Worm (Caenorhabditis elegans) whole organism, L4 larva: ENCODE results near the gene gcy-33.

Experiments used
- F37D6.2 ChIP-seq: sonication (generic microtip); optimal IDR thresholded peaks from 2 replicates; lab custom pipeline; 2016; ENCODE audit warnings: mild to moderate bottlenecking, missing genetic modification characterization, missing compliant biosample characterization
- T20F7.1 ChIP-seq: fragments of 200-800 bp; sonication (Bioruptor generic); optimal IDR thresholded peaks from 2 replicates; lab custom pipeline; 2018; ENCODE audit warnings: mild to moderate bottlenecking, missing genetic modification characterization, missing compliant biosample characterization
- Y105C5A.15 ChIP-seq: fragments of 200-800 bp; sonication (Bioruptor generic); IDR thresholded peaks from 2 replicates; pipeline ENCODE4 v1.3.6; 2022; ENCODE audit warnings: missing genetic modification characterization, missing compliant biosample characterization
- aha-1 ChIP-seq: fragments of 150-350 bp; peaks from one replicate; lab custom pipeline; 2014; ENCODE audit warnings: missing biosample characterization, missing genetic modification characterization
- ama-1 ChIP-seq: fragments of 150-350 bp; optimal IDR thresholded peaks from 2 replicates; lab custom pipeline; 2014; ENCODE audit warnings: inconsistent platforms, mixed read lengths
- ceh-20 ChIP-seq: fragments of 200-800 bp; sonication (Bioruptor generic); IDR thresholded peaks from 2 replicates; pipeline ENCODE4 v1.3.6; 2022; ENCODE audit warnings: missing genetic modification reagents, missing genetic modification characterization, missing compliant biosample characterization
- ceh-32 ChIP-seq: sonication (generic microtip); optimal IDR thresholded peaks from 2 replicates; lab custom pipeline; 2016; ENCODE audit warnings: mild to moderate bottlenecking, missing genetic modification characterization, missing compliant biosample characterization; ENCODE audit not compliant: poor library complexity
- ceh-44 ChIP-seq: fragments of 200-800 bp; sonication (Bioruptor generic); IDR thresholded peaks from 2 replicates; pipeline ENCODE4 v1.3.6; 2022; ENCODE audit warnings: missing genetic modification reagents, missing genetic modification characterization, missing compliant biosample characterization
- ces-1 ChIP-seq: fragments of 150-350 bp; sonication (generic microtip); optimal IDR thresholded peaks from 4 replicates; lab custom pipeline; 2014; ENCODE audit warnings: missing biosample characterization, missing genetic modification reagents, missing genetic modification characterization
- ctbp-1 ChIP-seq: fragments of 200-800 bp; sonication (Bioruptor generic); IDR thresholded peaks from 2 replicates; pipeline ENCODE4 v1.3.6; 2022; ENCODE audit warnings: missing genetic modification reagents, missing genetic modification characterization, missing compliant biosample characterization
- daf-16 ChIP-seq, 3 experiments: sonication (generic microtip); optimal IDR thresholded peaks; 2 replicates each; lab custom pipeline; 2016 to 2017; ENCODE audit warnings: missing genetic modification characterization in 3 of 3, missing genetic modification reagents in 3 of 3, mild to moderate bottlenecking in 2 of 3, missing compliant biosample characterization in 2 of 3, missing biosample characterization in 1 of 3, moderate library complexity in 1 of 3
- daf-8 ChIP-seq: fragments of 200-800 bp; sonication (Bioruptor generic); IDR thresholded peaks from 2 replicates; pipeline ENCODE4 v1.3.6; 2022; ENCODE audit warnings: missing genetic modification characterization, missing compliant biosample characterization
- dpl-1 ChIP-seq: fragments of 150-350 bp; optimal IDR thresholded peaks from 2 replicates; lab custom pipeline; 2014; ENCODE audit warnings: missing biosample characterization, missing genetic modification reagents, missing genetic modification characterization
- egl-43 ChIP-seq: fragments of 200-800 bp; sonication (Bioruptor generic); IDR thresholded peaks from 2 replicates; pipeline ENCODE4 v1.3.6; 2022; ENCODE audit warnings: missing genetic modification reagents, missing genetic modification characterization, missing compliant biosample characterization
- fkh-10 ChIP-seq: fragments of 150-350 bp; optimal IDR thresholded peaks from 2 replicates; lab custom pipeline; 2014; ENCODE audit warnings: missing biosample characterization, missing genetic modification reagents, missing genetic modification characterization
- gei-8 ChIP-seq: fragments of 200-800 bp; sonication (Bioruptor generic); optimal IDR thresholded peaks from 2 replicates; lab custom pipeline; 2018; ENCODE audit warnings: mild to moderate bottlenecking, missing genetic modification characterization, missing compliant biosample characterization
- hif-1 ChIP-seq, 2 experiments: sonication (generic microtip); optimal IDR thresholded peaks; 2 replicates each; lab custom pipeline; 2016 to 2017; ENCODE audit warnings: missing compliant biosample characterization in 2 of 2, missing genetic modification characterization in 2 of 2, missing genetic modification reagents in 2 of 2, missing genotype in 2 of 2, mild to moderate bottlenecking in 1 of 2
- hlh-11 ChIP-seq: fragments of 200-800 bp; sonication (Bioruptor generic); optimal IDR thresholded peaks from 2 replicates; lab custom pipeline; 2018; ENCODE audit warnings: mild to moderate bottlenecking, missing genetic modification characterization, missing compliant biosample characterization
- hlh-30 ChIP-seq: sonication (generic microtip); optimal IDR thresholded peaks from 2 replicates; lab custom pipeline; 2017; ENCODE audit warnings: antibody characterized with exemption, mild to moderate bottlenecking, missing genetic modification characterization, missing compliant biosample characterization; ENCODE audit not compliant: insufficient read depth
- hmg-1.1 ChIP-seq: fragments of 200-800 bp; sonication (Bioruptor generic); IDR thresholded peaks from 2 replicates; pipeline ENCODE4 v1.3.6; 2022; ENCODE audit warnings: missing genetic modification reagents, missing genetic modification characterization, missing compliant biosample characterization
- lim-7 ChIP-seq: fragments of 200-800 bp; sonication (Bioruptor generic); IDR thresholded peaks from 2 replicates; pipeline ENCODE4 v1.3.6; 2022; ENCODE audit warnings: missing genetic modification characterization, missing compliant biosample characterization
- lin-13 ChIP-seq: fragments of 150-350 bp; optimal IDR thresholded peaks from 2 replicates; lab custom pipeline; 2014; ENCODE audit warnings: missing biosample characterization, missing genetic modification reagents, missing genetic modification characterization
- lin-15B ChIP-seq: fragments of 150-350 bp; sonication (generic microtip); optimal IDR thresholded peaks from 3 replicates; lab custom pipeline; 2014; ENCODE audit warnings: missing biosample characterization, missing genetic modification characterization
- lin-38 ChIP-seq: fragments of 200-800 bp; sonication (Bioruptor generic); IDR thresholded peaks from 2 replicates; pipeline ENCODE4 v1.3.6; 2022; ENCODE audit warnings: missing genetic modification reagents, missing genetic modification characterization, missing compliant biosample characterization
- lsy-2 ChIP-seq, 2 experiments: fragments of 150-350 bp in 1 of 2; sonication (generic microtip) in 1 of 2; optimal IDR thresholded peaks; 2 replicates each; lab custom pipeline; 2014 to 2017; ENCODE audit warnings: missing biosample characterization in 2 of 2, missing genetic modification characterization in 2 of 2
- mdt-29 ChIP-seq: fragments of 200-800 bp; sonication (Bioruptor generic); IDR thresholded peaks from 2 replicates; pipeline ENCODE4 v1.3.6; 2022; ENCODE audit warnings: missing genetic modification reagents, missing genetic modification characterization, missing compliant biosample characterization
- mep-1 ChIP-seq: fragments of 150-350 bp; sonication (generic microtip); optimal IDR thresholded peaks from 3 replicates; lab custom pipeline; 2014; ENCODE audit warnings: missing biosample characterization, missing genetic modification characterization
- mes-2 ChIP-seq: sonication (generic microtip); optimal IDR thresholded peaks from 2 replicates; lab custom pipeline; 2016; ENCODE audit warnings: missing genotype, mild to moderate bottlenecking, missing genetic modification characterization, missing compliant biosample characterization; ENCODE audit not compliant: poor library complexity, severe bottlenecking
- nhr-11 ChIP-seq: fragments of 150-350 bp; optimal IDR thresholded peaks from 2 replicates; lab custom pipeline; 2014; ENCODE audit warnings: missing biosample characterization, missing genetic modification characterization
- nhr-25 ChIP-seq: sonication (generic microtip); optimal IDR thresholded peaks from 2 replicates; lab custom pipeline; 2017; ENCODE audit warnings: missing genetic modification characterization, mild to moderate bottlenecking, missing compliant biosample characterization, antibody characterized with exemption, moderate library complexity, borderline replicate concordance; ENCODE audit not compliant: insufficient read depth
- nhr-28 ChIP-seq: fragments of 150-350 bp; optimal IDR thresholded peaks from 2 replicates; lab custom pipeline; 2014; ENCODE audit warnings: missing biosample characterization, missing genetic modification characterization
- nhr-6 ChIP-seq: fragments of 150-350 bp; optimal IDR thresholded peaks from 2 replicates; lab custom pipeline; 2014; ENCODE audit warnings: missing biosample characterization, missing genetic modification characterization
- pha-4 ChIP-seq, 2 experiments: fragments of 150-350 bp in 1 of 2; fragments of 200-800 bp in 1 of 2; sonication (Bioruptor generic) in 1 of 2; IDR thresholded peaks in 1 of 2; optimal IDR thresholded peaks in 1 of 2; 2 replicates each; pipeline versions ENCODE4 v1.3.6 to Lab custom; 2014 to 2022; ENCODE audit warnings: missing genetic modification characterization in 2 of 2, missing genetic modification reagents in 2 of 2, missing biosample characterization in 1 of 2, missing compliant biosample characterization in 1 of 2
- rbr-2 ChIP-seq: sonication (generic microtip); optimal IDR thresholded peaks from 2 replicates; lab custom pipeline; 2016; ENCODE audit warnings: missing genotype, missing genetic modification characterization, missing compliant biosample characterization
- set-16 ChIP-seq: fragments of 200-800 bp; sonication (Bioruptor generic); IDR thresholded peaks from 2 replicates; pipeline ENCODE4 v1.3.6; 2022; ENCODE audit warnings: missing genetic modification reagents, missing genetic modification characterization, missing compliant biosample characterization
- skn-1 ChIP-seq: fragments of 150-350 bp; optimal IDR thresholded peaks from 2 replicates; lab custom pipeline; 2014; ENCODE audit warnings: missing biosample characterization, missing genetic modification characterization
- snpc-1.2 ChIP-seq: fragments of 200-800 bp; sonication (Bioruptor generic); IDR thresholded peaks from 2 replicates; pipeline ENCODE4 v1.3.6; 2022; ENCODE audit warnings: missing genetic modification reagents, missing genetic modification characterization, missing compliant biosample characterization
- spr-1 ChIP-seq: sonication (generic microtip); optimal IDR thresholded peaks from 2 replicates; lab custom pipeline; 2016; ENCODE audit warnings: mild to moderate bottlenecking, missing genetic modification characterization, missing compliant biosample characterization
- unc-39 ChIP-seq: sonication (generic microtip); optimal IDR thresholded peaks from 2 replicates; lab custom pipeline; 2017; ENCODE audit warnings: missing biosample characterization, missing genetic modification characterization
- unc-62 ChIP-seq, 3 experiments: fragments of 150-350 bp in 1 of 3; sonication (generic microtip); optimal IDR thresholded peaks in 2 of 3; peaks in 1 of 3; 1 replicate in 1 of 3; 2 replicates in 2 of 3; lab custom pipeline; 2014 to 2017; ENCODE audit warnings: missing biosample characterization in 3 of 3, missing genetic modification characterization in 3 of 3, missing genetic modification reagents in 3 of 3, missing genotype in 1 of 3

The gcy-33 gene

ce11 chrV:12040823-12041606 is 39.4 kb upstream of the gcy-33 start, which contains the start of the genes kup-1 and F10C2.4:
Gene kup-1, minus strand, starts transcription at chrV:12040873.
Gene F10C2.4, plus strand, starts transcription at chrV:12041556.
- peak; percentile 16 for TF ChIP-seq nhr-11
- no peak for TF ChIP-seq daf-16 (GFP tag; optimal IDR thresholded peaks at IDR 0.05; lab: Kevin White, UChicago)
- TF ChIP-seq daf-16 (tag; optimal IDR thresholded peaks at IDR 0.05; lab: Kevin White, UChicago) = peak; percentile 17
- peak; percentile 88 for TF ChIP-seq nhr-6 (tag; lab: Kevin White, UChicago)
- TF ChIP-seq T20F7.1 = peak; percentile 60
- TF ChIP-seq ceh-32 = no peak
- peak; percentile 51 for TF ChIP-seq mes-2 (tag; lab: Kevin White, UChicago)
- no peak for TF ChIP-seq snpc-1.2 (GFP tag; lab: Robert Waterston, UW)
- peak; percentile 88 for TF ChIP-seq lin-38
- TF ChIP-seq aha-1 (tag; lab: Kevin White, UChicago) = peak; percentile 78
- TF ChIP-seq fkh-10 = no peak
- no peak for TF ChIP-seq F37D6.2 (tag; lab: Kevin White, UChicago)
- TF ChIP-seq dpl-1 (GFP tag; lab: Kevin White, UChicago) = peak; percentile 91
- peak; percentile 28 for TF ChIP-seq rbr-2 (tag; lab: Kevin White, UChicago)
- no peak for TF ChIP-seq lin-15B (tag; lab: Kevin White, UChicago)
- TF ChIP-seq nhr-28 (tag; lab: Kevin White, UChicago) = peak; percentile 23
- no peak for TF ChIP-seq ces-1
- TF ChIP-seq unc-39 (tag; lab: Kevin White, UChicago) = no peak

ce11 chrV:12039755-12040154 is 38.2 kb upstream of the gcy-33 start:
- TF ChIP-seq ceh-20 (no peak), unc-62 (GFP tag; optimal IDR thresholded peaks at IDR 0.05 in 1 of 2; lab: Kevin White, UChicago) (peak in 1 of 2 experiments; percentile 90), unc-62 (tag; optimal IDR thresholded peaks at IDR 0.05; lab: Kevin White, UChicago) (no peak), hlh-11 (tag; lab: Kevin White, UChicago) (peak; percentile 19), nhr-6 (tag; lab: Kevin White, UChicago) (peak; percentile 63), daf-8 (GFP tag; lab: Robert Waterston, UW) (no peak), lim-7 (GFP tag; lab: Robert Waterston, UW) (no peak), skn-1 (no peak), pha-4 (GFP tag; IDR thresholded peaks at IDR 0.05; lab: Robert Waterston, UW) (no peak), pha-4 (tag; optimal IDR thresholded peaks at IDR 0.05; lab: Kevin White, UChicago) (peak; percentile 5), mdt-29 (GFP tag; lab: Robert Waterston, UW) (no peak), nhr-25 (tag; lab: Kevin White, UChicago) (peak; percentile 59)

ce11 chrV:12038783-12039182 is 37.2 kb upstream of the gcy-33 start:
- TF ChIP-seq Y105C5A.15 (GFP tag; lab: Robert Waterston, UW) (no peak), ceh-20 (no peak), lsy-2 (tag; optimal IDR thresholded peaks at IDR 0.05; lab: Kevin White, UChicago) (peak in 1 of 2 experiments; percentile 12), gei-8 (GFP tag; lab: Kevin White, UChicago) (no peak), ama-1 (peak; percentile 45), set-16 (GFP tag; lab: Robert Waterston, UW) (peak; percentile 88), dpl-1 (GFP tag; lab: Kevin White, UChicago) (no peak), ctbp-1 (GFP tag; lab: Robert Waterston, UW) (0 out of 2 replicates have a peak, but pooled peaks have one; percentile 15), lin-38 (peak; percentile 28; the same call in 1 of the 2 replicates), spr-1 (tag; lab: Kevin White, UChicago) (peak; percentile 18), lin-13 (peak; percentile 30), hlh-30 (tag; lab: Kevin White, UChicago) (peak; percentile 31), nhr-6 (tag; lab: Kevin White, UChicago) (peak; percentile 25), hif-1 (tag; optimal IDR thresholded peaks at IDR 0.05; lab: Kevin White, UChicago) (peak in 1 of 2 experiments; percentile 14), F37D6.2 (tag; lab: Kevin White, UChicago) (peak; percentile 9), mep-1 (tag; lab: Kevin White, UChicago) (peak; percentile 52), rbr-2 (tag; lab: Kevin White, UChicago) (peak; percentile 34), egl-43 (GFP tag; lab: Robert Waterston, UW) (peak; percentile 50; the same call in 1 of the 2 replicates), ceh-44 (GFP tag; lab: Robert Waterston, UW) (0 out of 2 replicates have a peak, but pooled peaks have one; percentile 2), mes-2 (tag; lab: Kevin White, UChicago) (peak; percentile 51), hmg-1.1 (GFP tag; lab: Robert Waterston, UW) (peak; percentile 63)
